Worm (Caenorhabditis elegans): Measurements from ENCODE around the gene F43D2.3.

- TF ChIP-seq ZK546.5 (tag; optimal IDR thresholded peaks at IDR 0.05) (no peak), ceh-82 (tag; optimal IDR thresholded peaks at IDR 0.05) (no peak), blmp-1 (tag; optimal IDR thresholded peaks at IDR 0.05; ENCODE audit: insufficient read depth) (no peak), nhr-237 (tag; optimal IDR thresholded peaks at IDR 0.05) (no peak), nhr-77 (tag; optimal IDR thresholded peaks at IDR 0.05) (no peak)
Observed at ce11 chrV:14640769-14641168, 9.1 kb downstream of the F43D2.3 start, which contains the start of gene C54G10.1.

Measured in whole organism, L2 larva.